Worm (Caenorhabditis elegans): Measurements from ENCODE around the gene Y81G3A.6.

The Y81G3A.6 gene

ce11 chrII:13117135-13117534 is 34.8 kb upstream of the Y81G3A.6 start, which contains the start of gene gfm-1 (continued):
- TF ChIP-seq rpc-1 (optimal IDR thresholded peaks at IDR 0.05) (no peak), rpc-1 (tag; optimal IDR thresholded peaks at IDR 0.05) (no peak), pbrm-1 (GFP tag; IDR thresholded peaks at IDR 0.05) (no peak), unc-130 (GFP tag; optimal IDR thresholded peaks at IDR 0.05) (peak; percentile 90), ets-4 (GFP tag; optimal IDR thresholded peaks at IDR 0.05) (no peak), snpc-1.1 (tag; optimal IDR thresholded peaks at IDR 0.05; ENCODE audit: insufficient read depth) (peak; percentile 51), attf-6 (GFP tag; IDR thresholded peaks at IDR 0.05) (no peak), ztf-18 (tag; optimal IDR thresholded peaks at IDR 0.05) (peak; percentile 36), zim-3 (tag; optimal IDR thresholded peaks at IDR 0.05) (no peak), gei-17 (GFP tag; optimal IDR thresholded peaks at IDR 0.05) (no peak), B0336.3 (GFP tag; IDR thresholded peaks at IDR 0.05) (no peak), nfya-1 (tag; optimal IDR thresholded peaks at IDR 0.05; ENCODE audit: borderline replicate concordance, insufficient read depth) (no peak), lin-35 (GFP tag; optimal IDR thresholded peaks at IDR 0.05) (peak in 1 of 3 experiments; percentile 41), ztf-26 (tag; optimal IDR thresholded peaks at IDR 0.05) (no peak), F22D6.2 (tag; optimal IDR thresholded peaks at IDR 0.05) (peak; percentile 30), die-1 (tag; optimal IDR thresholded peaks at IDR 0.05) (no peak), B0261.1 (tag; optimal IDR thresholded peaks at IDR 0.05) (no peak), rec-8 (tag; optimal IDR thresholded peaks at IDR 0.05) (peak; percentile 2 to 89), egl-44 (GFP tag; IDR thresholded peaks at IDR 0.05) (no peak), Y79H2A.3 (GFP tag; conservative IDR thresholded peaks at IDR 0.05) (no peak), aptf-2 (GFP tag; conservative IDR thresholded peaks at IDR 0.05) (no peak), lin-40 (tag; optimal IDR thresholded peaks at IDR 0.05) (no peak), lin-54 (GFP tag; optimal IDR thresholded peaks at IDR 0.05) (peak; percentile 60), K12H6.12 (tag; optimal IDR thresholded peaks at IDR 0.05) (peak; percentile 44), F33H1.4 (GFP tag; IDR thresholded peaks at IDR 0.05) (peak; percentile 33; the same call in 1 of the 2 replicates), ztf-6 (GFP tag; IDR thresholded peaks at IDR 0.05) (no peak), sptf-2 (GFP tag; optimal IDR thresholded peaks at IDR 0.05) (no peak), pha-4 (tag; optimal IDR thresholded peaks at IDR 0.05) (no peak), F23B12.7 (tag; optimal IDR thresholded peaks at IDR 0.05; ENCODE audit: insufficient read depth) (no peak), C17E4.6 (GFP tag; IDR thresholded peaks at IDR 0.05) (no peak), let-607 (tag; optimal IDR thresholded peaks at IDR 0.05) (peak in 1 of 2 experiments; percentile 61), mxl-1 (tag; optimal IDR thresholded peaks at IDR 0.05) (no peak), ceh-58 (GFP tag; IDR thresholded peaks at IDR 0.05) (no peak), cebp-2 (GFP tag; IDR thresholded peaks at IDR 0.05) (no peak), zfh-2 (GFP tag; conservative IDR thresholded peaks at IDR 0.05) (no peak), hmg-1.2 (GFP tag; IDR thresholded peaks at IDR 0.05) (no peak), ama-1 (optimal IDR thresholded peaks at IDR 0.05) (no peak), ama-1 (GFP tag; optimal IDR thresholded peaks at IDR 0.05) (no peak), Y53F4B.3 (GFP tag; IDR thresholded peaks at IDR 0.05) (no peak), ztf-25 (GFP tag; IDR thresholded peaks at IDR 0.05) (no peak), him-1 (tag; optimal IDR thresholded peaks at IDR 0.05) (no peak), F39B2.1 (GFP tag; IDR thresholded peaks at IDR 0.05) (no peak), madf-10 (tag; optimal IDR thresholded peaks at IDR 0.05) (peak; percentile 6), dox-1 (GFP tag; IDR thresholded peaks at IDR 0.05) (peak; percentile 61), nfya-2 (GFP tag; IDR thresholded peaks at IDR 0.05) (no peak), B0035.1 (tag; optimal IDR thresholded peaks at IDR 0.05) (peak; percentile 6), mes-4 (tag; optimal IDR thresholded peaks at IDR 0.05) (no peak), athp-1 (tag; optimal IDR thresholded peaks at IDR 0.05) (peak; percentile 52), lsl-1 (GFP tag; optimal IDR thresholded peaks at IDR 0.05) (peak; percentile 48)

All from whole organism, young adult.